Worm (Caenorhabditis elegans) whole organism, L2 larva: ENCODE results near the gene C35A5.3.

ENCODE experiments used
- F13H6.1 ChIP-seq: sonication (generic microtip); optimal IDR thresholded peaks from 2 replicates; lab custom pipeline; 2016; ENCODE audit warnings: missing genetic modification characterization, missing compliant biosample characterization
- ZK546.5 ChIP-seq: sonication (generic microtip); optimal IDR thresholded peaks from 2 replicates; lab custom pipeline; 2017; ENCODE audit warnings: missing biosample characterization, missing genetic modification characterization
- alr-1 ChIP-seq: fragments of 150-350 bp; optimal IDR thresholded peaks from 2 replicates; lab custom pipeline; 2014; ENCODE audit warnings: missing biosample characterization, missing genetic modification characterization
- ceh-16 ChIP-seq: fragments of 150-350 bp; optimal IDR thresholded peaks from 2 replicates; lab custom pipeline; 2014; ENCODE audit warnings: missing biosample characterization, missing genetic modification characterization
- egl-27 ChIP-seq: sonication (generic microtip); optimal IDR thresholded peaks from 3 replicates; lab custom pipeline; 2017; ENCODE audit warnings: missing biosample characterization, missing genetic modification reagents, missing genetic modification characterization
- elt-1 ChIP-seq: fragments of 150-350 bp; optimal IDR thresholded peaks from 2 replicates; lab custom pipeline; 2014; ENCODE audit warnings: missing biosample characterization, missing genetic modification characterization
- lin-39 ChIP-seq: fragments of 150-350 bp; optimal IDR thresholded peaks from 2 replicates; lab custom pipeline; 2014; ENCODE audit warnings: missing biosample characterization, missing genetic modification reagents, missing genetic modification characterization
- lsy-2 ChIP-seq, 2 experiments: fragments of 150-350 bp in 1 of 2; sonication (generic microtip) in 1 of 2; optimal IDR thresholded peaks; 2 replicates each; lab custom pipeline; 2014 to 2017; ENCODE audit warnings: missing biosample characterization in 2 of 2, missing genetic modification characterization in 2 of 2
- nhr-12 ChIP-seq: fragments of 150-350 bp; optimal IDR thresholded peaks from 2 replicates; lab custom pipeline; 2014; ENCODE audit warnings: missing biosample characterization, missing genetic modification characterization
- nhr-129 ChIP-seq: fragments of 150-350 bp; optimal IDR thresholded peaks from 2 replicates; lab custom pipeline; 2014; ENCODE audit warnings: missing biosample characterization, missing genetic modification characterization
- nhr-21 ChIP-seq: fragments of 150-350 bp; optimal IDR thresholded peaks from 2 replicates; lab custom pipeline; 2014; ENCODE audit warnings: missing biosample characterization, missing genetic modification characterization
- nhr-23 ChIP-seq: fragments of 150-350 bp; optimal IDR thresholded peaks from 2 replicates; lab custom pipeline; 2014; ENCODE audit warnings: missing biosample characterization, missing genetic modification reagents, missing genetic modification characterization
- unc-62 ChIP-seq: fragments of 150-350 bp; optimal IDR thresholded peaks from 2 replicates; lab custom pipeline; 2014; ENCODE audit warnings: missing biosample characterization, missing genetic modification reagents, missing genetic modification characterization
- ztf-1 ChIP-seq: fragments of 200-800 bp; sonication (Bioruptor generic); conservative IDR thresholded peaks from 2 replicates; pipeline ENCODE4 v1.3.6; 2022; ENCODE audit warnings: missing genetic modification characterization, missing compliant biosample characterization

DNA sequence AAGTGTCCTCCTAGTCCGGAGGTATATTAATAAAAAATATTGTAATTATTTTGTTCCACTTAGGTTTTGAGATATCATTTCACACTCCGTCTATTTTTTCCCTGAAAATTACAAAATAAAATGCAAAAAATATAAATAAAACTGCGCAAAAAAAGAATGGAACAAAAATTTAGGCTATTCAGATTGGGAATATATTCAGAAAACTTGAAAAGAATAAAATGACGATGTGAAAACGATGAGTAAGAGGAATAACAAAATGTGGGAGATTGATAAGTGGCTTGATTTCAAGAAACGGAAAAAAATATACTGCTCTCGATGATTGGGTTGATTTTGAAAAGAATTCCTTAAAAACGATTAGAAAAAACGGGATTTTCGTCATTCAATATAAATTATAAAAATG, 13.1 kb upstream of the C35A5.3 start, which contains the start of gene dmsr-8:
- TF ChIP-seq elt-1 (tag; lab: Kevin White, UChicago) (no peak), unc-62 (no peak), ztf-1 (no peak), alr-1 (tag; lab: Kevin White, UChicago) (no peak), nhr-129 (no peak), nhr-23 (tag; lab: Kevin White, UChicago) (no peak), lin-39 (no peak), nhr-21 (tag; lab: Kevin White, UChicago) (no peak), ZK546.5 (tag; lab: Kevin White, UChicago) (no peak), lsy-2 (tag; optimal IDR thresholded peaks at IDR 0.05; lab: Kevin White, UChicago) (no peak), F13H6.1 (tag; lab: Kevin White, UChicago) (no peak), nhr-12 (tag; lab: Kevin White, UChicago) (no peak), egl-27 (no peak), ceh-16 (tag; lab: Kevin White, UChicago) (no peak)
